Worm (Caenorhabditis elegans): Measurements from ENCODE around the gene unc-112.

Gene unc-112

ce11 chrV:14689060-14689750, 7.2 kb downstream of the unc-112 start, which contains the start of gene gasr-8 (continued):
- 0 out of 2 replicates have a peak, but pooled peaks have one; percentile 42 for TF ChIP-seq ceh-44 (GFP tag; IDR thresholded peaks at IDR 0.05)
- no peak for TF ChIP-seq daf-12 (tag; optimal IDR thresholded peaks at IDR 0.05)
- 0 out of 2 replicates have a peak, but pooled peaks have one; percentile 10 for TF ChIP-seq lin-29 (GFP tag; IDR thresholded peaks at IDR 0.05)
- TF ChIP-seq nhr-28 (tag; optimal IDR thresholded peaks at IDR 0.05) = no peak
- no peak for TF ChIP-seq nhr-48 (tag; optimal IDR thresholded peaks at IDR 0.05)
- no peak for TF ChIP-seq mdt-29 (GFP tag; IDR thresholded peaks at IDR 0.05)
- TF ChIP-seq ztf-7 (tag; optimal IDR thresholded peaks at IDR 0.05) = no peak
- no peak for TF ChIP-seq nhr-10 (tag; optimal IDR thresholded peaks at IDR 0.05)
- no peak for TF ChIP-seq lin-13 (GFP tag; optimal IDR thresholded peaks at IDR 0.05)
- TF ChIP-seq hif-1 (tag; optimal IDR thresholded peaks at IDR 0.05) = no peak
- no peak for TF ChIP-seq ces-1 (GFP tag; optimal IDR thresholded peaks at IDR 0.05)
- no peak for TF ChIP-seq ztf-11 (tag; optimal IDR thresholded peaks at IDR 0.05)
- TF ChIP-seq pqm-1 (tag; optimal IDR thresholded peaks at IDR 0.05) = no peak
- peak; percentile 1 for TF ChIP-seq hlh-11 (tag; optimal IDR thresholded peaks at IDR 0.05)

- TF ChIP-seq nhr-11 (tag; optimal IDR thresholded peaks at IDR 0.05) (no peak), mdt-29 (GFP tag; IDR thresholded peaks at IDR 0.05) (no peak), hif-1 (tag; optimal IDR thresholded peaks at IDR 0.05) (no peak), hlh-11 (tag; optimal IDR thresholded peaks at IDR 0.05) (peak; percentile 58), nhr-237 (tag; optimal IDR thresholded peaks at IDR 0.05) (no peak), R02D3.7 (tag; optimal IDR thresholded peaks at IDR 0.05) (no peak), F49E8.2 (tag; optimal IDR thresholded peaks at IDR 0.05; ENCODE audit: borderline replicate concordance) (peak; percentile 68), duxl-1 (tag; optimal IDR thresholded peaks at IDR 0.05; ENCODE audit: poor library complexity) (no peak), F26F4.8 (GFP tag; conservative IDR thresholded peaks at IDR 0.05) (peak; percentile 48; the same call in 1 of the 2 replicates), ceh-20 (GFP tag; IDR thresholded peaks at IDR 0.05) (peak; percentile 44; the same call in 1 of the 2 replicates), Y75B8A.6 (GFP tag; IDR thresholded peaks at IDR 0.05) (peak; percentile 59), spr-1 (tag; optimal IDR thresholded peaks at IDR 0.05) (peak; percentile 10), F10B5.3 (tag; optimal IDR thresholded peaks at IDR 0.05) (no peak), lin-1 (GFP tag; IDR thresholded peaks at IDR 0.05) (no peak), nhr-111 (GFP tag; optimal IDR thresholded peaks at IDR 0.05) (peak; percentile 20), mes-2 (tag; optimal IDR thresholded peaks at IDR 0.05; ENCODE audit: poor library complexity, severe bottlenecking) (no peak), ceh-44 (GFP tag; IDR thresholded peaks at IDR 0.05) (no peak), aha-1 (tag) (peak; percentile 98), ZK546.5 (tag; optimal IDR thresholded peaks at IDR 0.05) (no peak), ctbp-1 (GFP tag; IDR thresholded peaks at IDR 0.05) (peak; percentile 11; the same call in 1 of the 2 replicates), lin-15B (tag; optimal IDR thresholded peaks at IDR 0.05) (no peak), dpl-1 (GFP tag; optimal IDR thresholded peaks at IDR 0.05) (peak; percentile 9), lsy-2 (tag; optimal IDR thresholded peaks at IDR 0.05) (peak in 1 of 2 experiments; percentile 87), nhr-6 (tag; optimal IDR thresholded peaks at IDR 0.05) (peak; percentile 92), hlh-30 (tag; optimal IDR thresholded peaks at IDR 0.05; ENCODE audit: insufficient read depth) (no peak), ceh-28 (tag; optimal IDR thresholded peaks at IDR 0.05) (no peak), jun-1 (tag; optimal IDR thresholded peaks at IDR 0.05) (no peak), vab-7 (GFP tag; IDR thresholded peaks at IDR 0.05) (0 out of 2 replicates have a peak, but pooled peaks have one; percentile 38), nhr-28 (tag; optimal IDR thresholded peaks at IDR 0.05) (no peak), daf-8 (GFP tag; IDR thresholded peaks at IDR 0.05) (no peak), aly-2 (tag; optimal IDR thresholded peaks at IDR 0.05) (peak; percentile 100), lin-38 (GFP tag; IDR thresholded peaks at IDR 0.05) (peak; percentile 72), zfp-2 (tag; optimal IDR thresholded peaks at IDR 0.05) (no peak), pqm-1 (tag; optimal IDR thresholded peaks at IDR 0.05) (no peak), F44E2.7 (GFP tag; IDR thresholded peaks at IDR 0.05) (no peak), spr-3 (GFP tag; optimal IDR thresholded peaks at IDR 0.05) (peak; percentile 27), mep-1 (tag; optimal IDR thresholded peaks at IDR 0.05) (peak; percentile 80), fkh-10 (GFP tag; optimal IDR thresholded peaks at IDR 0.05) (no peak)
These were observed 8.1 kb downstream of the unc-112 start, which contains the start of gene C47E8.11 for ce11 chrV:14688097-14688912. Gene C47E8.11, plus strand, starts transcription at chrV:14688616.

Measured in whole organism, L4 larva.